Worm (Caenorhabditis elegans): ENCODE data around the gene ksr-1.

DNA sequence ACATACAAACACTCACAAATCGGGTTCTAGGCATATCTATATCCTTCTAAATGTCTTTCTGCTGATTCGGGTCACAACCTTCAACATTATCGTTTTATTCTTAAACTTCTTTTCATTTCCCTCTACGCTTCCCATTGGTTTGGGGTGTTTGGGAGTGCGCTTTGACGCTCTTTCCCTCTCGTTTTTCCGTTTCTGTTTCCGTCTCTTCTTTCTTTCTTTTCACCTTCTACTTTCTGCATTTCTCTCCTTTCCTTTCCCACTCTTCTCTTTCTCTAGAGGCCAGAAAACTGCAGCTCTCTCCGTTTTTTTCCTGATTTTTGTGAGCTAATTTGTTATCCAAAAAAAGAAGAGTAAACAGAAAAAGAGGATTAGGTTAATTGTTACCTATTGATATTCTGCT is 1.4 kb downstream of the ksr-1 start:
- TF ChIP-seq fkh-10 (GFP tag; optimal IDR thresholded peaks at IDR 0.05) (no peak), ama-1 (optimal IDR thresholded peaks at IDR 0.05) (no peak), jun-1 (tag; optimal IDR thresholded peaks at IDR 0.05) (no peak), zag-1 (tag; optimal IDR thresholded peaks at IDR 0.05) (no peak), ceh-16 (tag; optimal IDR thresholded peaks at IDR 0.05) (no peak), elt-2 (tag; optimal IDR thresholded peaks at IDR 0.05) (no peak), pha-4 (tag; optimal IDR thresholded peaks at IDR 0.05) (peak; percentile 9), ceh-82 (tag; optimal IDR thresholded peaks at IDR 0.05) (no peak), ztf-11 (tag; optimal IDR thresholded peaks at IDR 0.05) (no peak), tbx-2 (tag; optimal IDR thresholded peaks at IDR 0.05) (no peak)
